Fruit fly (Drosophila melanogaster) whole organism, adult: ENCODE results near the gene Vha100-2.

Experiments used
- CG5204 ChIP-seq: fragments of 200-800 bp; sonication (Bioruptor generic); optimal IDR thresholded peaks from 2 replicates; lab custom pipeline; 2016; ENCODE audit warnings: missing biosample characterization, missing genetic modification characterization
- bab1 ChIP-seq: fragments of 200-800 bp; sonication (Bioruptor generic); optimal IDR thresholded peaks from 3 replicates; lab custom pipeline; 2019; ENCODE audit warnings: missing biosample characterization, mild to moderate bottlenecking, missing genetic modification characterization, moderate library complexity
- tj ChIP-seq: fragments of 200-800 bp; sonication (Bioruptor generic); optimal IDR thresholded peaks from 3 replicates; lab custom pipeline; 2017; ENCODE audit warnings: missing biosample characterization, mild to moderate bottlenecking, missing genetic modification characterization, moderate library complexity

- TF ChIP-seq CG5204 (GFP tag; lab: Kevin White, UChicago) (no peak), tj (GFP tag; lab: Kevin White, UChicago) (no peak), bab1 (GFP tag; lab: Kevin White, UChicago) (no peak)
These were observed 43.2 kb downstream of the Vha100-2 start for dm6 chr3R:18355781-18356180.
